Fruit fly (Drosophila melanogaster) whole organism, larva: ENCODE data around the gene Pgant5.

Experiments
- noc ChIP-seq: fragments of 200-800 bp; sonication (Bioruptor generic); optimal IDR thresholded peaks from 3 replicates; lab custom pipeline; 2019; ENCODE audit warnings: missing biosample characterization, mild to moderate bottlenecking, missing genetic modification characterization, moderate library complexity

Pgant5 gene

DNA sequence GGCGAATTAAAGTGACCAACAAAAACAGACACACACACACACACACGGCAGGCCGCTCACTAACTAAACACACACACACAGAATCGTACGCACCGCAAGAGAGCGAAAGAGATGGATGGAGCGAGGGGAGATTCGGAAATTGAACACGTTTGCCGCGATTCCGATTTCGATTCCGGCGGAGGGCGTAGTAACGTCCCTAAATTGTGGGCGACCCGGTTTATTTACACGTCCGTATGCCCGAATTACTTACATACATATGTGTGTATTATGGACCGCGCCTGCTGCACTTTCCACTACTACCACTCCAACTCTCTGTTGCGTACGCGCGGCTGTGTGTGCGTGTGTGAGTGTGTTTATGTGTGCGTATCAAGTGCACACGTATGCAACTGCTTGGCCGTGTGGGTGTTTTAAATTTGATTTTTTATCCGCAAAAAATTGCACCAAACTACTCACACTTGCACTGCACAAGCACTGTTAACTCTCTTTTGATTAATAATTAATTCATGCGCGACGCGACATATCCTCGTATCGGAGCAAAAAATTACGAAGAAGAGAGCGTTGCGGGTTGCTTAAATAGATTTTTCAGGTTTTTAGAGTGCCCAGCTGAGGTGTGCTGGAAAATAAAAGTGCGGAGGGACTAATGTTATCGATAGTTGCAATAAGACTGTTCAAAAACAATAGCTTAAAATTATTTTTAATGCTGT, at the start of gene Pgant5:
Gene Pgant5 (minus strand): TSS at position 601 of the 704 bp plus-strand sequence.
- peak; percentile 51 for TF ChIP-seq noc (tag; lab: Kevin White, UChicago)

DNA sequence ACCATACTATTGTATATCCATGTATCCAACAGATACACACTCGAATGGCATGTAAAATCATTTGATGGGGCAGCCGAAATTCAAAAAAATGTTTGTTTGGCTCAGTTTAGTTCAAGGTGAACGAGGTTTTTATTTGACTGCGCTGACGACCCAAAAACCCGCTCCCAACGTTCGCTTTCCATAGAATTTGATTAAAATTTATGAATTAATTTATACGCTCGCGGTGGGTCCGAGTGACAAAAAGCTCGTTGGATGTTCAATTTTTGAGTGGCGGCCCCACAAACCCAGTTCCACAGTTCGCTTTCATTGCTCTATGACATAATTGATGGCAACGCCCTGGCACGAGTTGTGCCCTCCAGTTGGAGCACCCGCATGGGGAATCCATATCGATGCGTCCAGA, 26.2 kb upstream of the Pgant5 start:
- TF ChIP-seq noc (tag; lab: Kevin White, UChicago) = no peak

DNA sequence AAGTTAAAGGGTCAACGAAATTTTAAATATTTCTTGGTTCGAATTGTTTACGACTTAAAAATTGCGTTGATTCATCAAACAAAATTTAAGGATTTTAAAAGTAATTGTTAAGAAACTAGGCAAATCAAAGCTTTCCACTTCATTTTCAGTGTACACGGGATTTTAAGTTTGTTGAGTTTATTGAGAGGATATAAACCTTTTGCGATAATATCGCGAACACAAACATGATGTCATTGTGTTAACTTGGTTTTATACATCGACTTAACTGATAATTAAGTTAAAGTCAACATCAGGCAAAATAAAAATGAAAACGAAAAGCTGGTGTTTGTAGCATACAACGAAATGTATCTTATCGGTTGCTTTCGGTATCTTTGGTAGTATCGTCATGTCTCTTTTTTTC, 23.7 kb upstream of the Pgant5 start:
- no peak for TF ChIP-seq noc (tag; lab: Kevin White, UChicago)

DNA sequence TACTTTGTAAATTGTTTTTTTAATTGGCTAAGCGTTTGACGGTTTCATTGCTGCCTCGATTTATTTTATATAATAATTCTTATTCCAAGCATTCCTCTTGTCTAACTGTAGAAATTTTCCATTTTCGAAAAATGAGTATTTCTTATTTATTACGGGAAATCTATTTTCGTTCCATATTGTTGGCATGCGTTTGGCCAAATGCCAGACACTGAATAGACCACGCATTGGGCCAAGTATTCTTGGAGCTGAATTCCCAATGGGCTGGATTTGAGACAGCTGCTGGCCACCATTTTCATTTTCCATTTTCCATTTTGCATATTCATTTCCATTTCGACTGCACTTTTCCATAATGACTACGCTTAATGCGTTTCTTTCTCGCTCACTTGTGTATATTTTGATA, 23.1 kb upstream of the Pgant5 start:
- no peak for TF ChIP-seq noc (tag; lab: Kevin White, UChicago)

DNA sequence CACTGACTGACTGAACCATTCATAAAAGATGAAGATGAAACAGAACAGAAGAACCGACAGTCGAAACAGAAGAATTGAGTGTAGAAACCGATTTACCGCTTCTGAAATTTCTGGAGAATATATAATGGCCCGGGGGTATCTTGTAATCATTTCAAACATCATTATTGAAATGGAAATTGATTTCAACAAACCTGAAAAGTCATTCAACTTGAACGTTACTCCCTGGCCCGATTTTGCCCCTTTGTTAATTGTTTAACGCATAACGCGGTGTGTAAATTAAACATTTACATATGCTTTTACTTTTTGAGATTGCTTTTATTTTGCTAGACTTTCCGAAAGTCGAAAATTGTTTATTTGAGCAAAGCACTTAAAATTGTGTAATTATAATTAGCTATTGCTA, 21.5 kb upstream of the Pgant5 start:
- TF ChIP-seq noc (tag; lab: Kevin White, UChicago) = no peak

DNA sequence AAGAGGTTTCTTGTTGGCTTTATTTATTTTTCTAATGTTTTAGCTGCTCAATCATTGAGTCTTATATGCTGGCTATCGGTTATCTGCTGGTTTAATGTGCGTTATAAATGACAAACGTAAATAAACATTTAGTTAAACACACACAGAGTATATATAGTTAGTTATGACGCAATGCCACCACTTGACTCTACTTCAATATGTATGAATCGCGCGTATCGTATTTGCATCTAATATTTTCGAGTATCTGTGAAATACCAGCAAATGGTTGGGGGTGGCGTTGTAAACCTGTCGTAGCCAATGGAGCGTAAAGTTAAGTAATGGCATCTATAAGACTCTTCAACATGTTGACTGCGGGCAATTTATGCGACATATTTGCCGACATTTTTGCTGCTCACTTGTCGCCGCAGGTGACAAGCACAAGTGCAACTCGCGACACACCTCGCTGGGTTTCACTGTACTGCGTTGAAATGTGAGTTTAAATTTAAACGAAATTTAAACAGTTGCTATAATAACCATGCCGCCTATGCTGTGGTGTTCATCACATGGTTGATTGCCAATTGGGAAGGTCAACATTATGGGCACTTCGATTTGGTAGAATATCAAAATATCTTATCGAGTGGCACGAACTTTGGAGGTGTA, 20.2 kb upstream of the Pgant5 start:
- TF ChIP-seq noc (tag; lab: Kevin White, UChicago) = no peak

DNA sequence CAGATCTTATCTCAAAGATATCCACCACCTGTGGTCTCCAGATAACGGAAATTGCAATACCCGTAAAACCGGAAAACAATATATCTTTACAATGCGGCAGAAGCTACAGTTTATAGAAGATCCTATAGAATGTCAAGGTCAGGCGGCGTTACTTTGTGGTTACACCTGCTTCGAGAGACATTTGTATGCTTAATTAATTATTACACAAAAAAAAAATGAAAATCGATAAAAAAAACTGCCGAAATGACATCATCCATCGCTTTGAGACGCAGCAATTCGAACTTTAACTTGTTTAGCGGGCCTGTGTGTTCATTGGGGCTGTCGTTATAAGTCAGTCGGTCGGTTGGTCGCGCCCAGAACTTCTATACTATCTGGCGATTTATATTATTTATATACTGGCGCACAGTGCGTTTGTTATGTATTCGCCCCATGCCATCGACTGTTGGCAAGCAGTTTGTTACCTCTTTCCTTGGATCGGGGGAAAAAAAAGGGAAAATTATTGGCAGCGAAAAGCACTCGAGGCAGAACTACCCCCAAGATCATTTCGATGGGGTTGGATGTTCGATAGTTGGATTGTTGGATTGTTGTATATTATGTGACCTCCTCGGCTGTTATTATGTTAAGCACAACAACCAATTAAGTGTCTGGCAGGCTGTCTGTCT, 18.0 kb upstream of the Pgant5 start:
- no peak for TF ChIP-seq noc (tag; lab: Kevin White, UChicago)

DNA sequence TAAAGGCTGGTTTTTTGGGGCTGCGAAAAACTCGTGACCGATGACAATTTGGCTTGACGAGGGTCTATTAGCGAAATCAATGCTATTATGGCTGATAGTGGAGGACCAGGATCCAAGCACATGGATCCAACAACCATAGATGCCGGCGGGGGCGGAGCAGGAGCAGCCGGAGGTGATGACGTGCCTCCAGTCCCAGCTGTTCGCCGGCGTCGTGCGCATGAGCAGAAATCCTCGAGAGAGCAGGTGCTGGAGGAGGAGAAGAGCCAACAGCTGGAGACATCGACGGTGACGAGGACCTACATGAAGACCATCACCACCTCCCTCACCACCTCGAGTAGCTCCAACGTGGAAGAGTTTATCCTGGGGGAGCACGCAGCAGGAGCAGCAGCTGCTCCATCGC, 15.7 kb upstream of the Pgant5 start:
- TF ChIP-seq noc (tag; lab: Kevin White, UChicago) = no peak

DNA sequence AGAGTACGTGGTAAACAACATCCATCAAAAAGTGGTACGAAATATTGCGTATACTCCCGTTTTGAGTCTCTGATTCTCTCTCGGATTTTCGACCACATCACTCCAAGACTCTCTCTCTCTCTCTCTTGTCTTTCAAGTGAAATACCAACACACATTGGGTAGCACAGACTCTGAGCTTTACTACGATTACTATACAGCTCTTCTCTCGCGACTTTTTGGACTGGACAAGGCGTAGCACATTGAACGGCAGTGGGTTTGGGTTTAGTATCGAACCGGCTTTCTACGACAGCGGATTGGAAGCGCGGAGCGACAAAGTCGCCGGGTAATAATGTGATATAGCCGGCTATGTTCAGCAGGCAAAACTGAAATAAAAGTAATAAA, 14.9 kb upstream of the Pgant5 start:
- TF ChIP-seq noc (tag; lab: Kevin White, UChicago) = peak; percentile 86

DNA sequence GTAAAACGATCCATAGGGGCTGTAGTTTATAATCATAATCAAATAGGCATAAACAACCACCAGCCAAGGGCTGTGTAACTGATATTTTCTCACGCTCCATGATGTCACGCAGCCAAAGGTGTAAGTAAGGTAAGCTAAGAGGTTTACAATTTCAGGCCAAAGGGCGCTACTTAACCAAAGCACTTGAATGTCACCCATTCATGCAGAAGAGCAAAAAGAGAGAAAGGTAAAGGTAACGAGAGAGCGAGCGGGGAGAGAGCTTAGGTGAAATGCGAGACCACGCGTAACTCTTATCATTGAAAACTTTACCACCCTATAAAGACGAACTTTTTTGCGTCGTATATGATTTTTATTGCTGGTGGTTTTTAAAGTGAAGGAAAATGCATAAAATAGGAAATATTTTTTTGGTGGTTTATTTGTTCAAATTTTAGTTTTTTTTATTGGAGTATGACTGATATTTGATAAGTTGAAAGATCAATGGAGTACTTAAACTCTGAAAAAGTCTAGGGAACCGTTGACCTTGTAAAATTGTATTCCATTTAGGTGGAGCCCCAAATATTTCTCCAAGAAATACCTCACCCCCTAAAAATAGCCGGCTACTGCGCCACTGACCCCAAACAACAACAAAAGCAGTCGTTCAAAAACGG, 14.4 kb upstream of the Pgant5 start:
- TF ChIP-seq noc (tag; lab: Kevin White, UChicago) = peak; percentile 100

DNA sequence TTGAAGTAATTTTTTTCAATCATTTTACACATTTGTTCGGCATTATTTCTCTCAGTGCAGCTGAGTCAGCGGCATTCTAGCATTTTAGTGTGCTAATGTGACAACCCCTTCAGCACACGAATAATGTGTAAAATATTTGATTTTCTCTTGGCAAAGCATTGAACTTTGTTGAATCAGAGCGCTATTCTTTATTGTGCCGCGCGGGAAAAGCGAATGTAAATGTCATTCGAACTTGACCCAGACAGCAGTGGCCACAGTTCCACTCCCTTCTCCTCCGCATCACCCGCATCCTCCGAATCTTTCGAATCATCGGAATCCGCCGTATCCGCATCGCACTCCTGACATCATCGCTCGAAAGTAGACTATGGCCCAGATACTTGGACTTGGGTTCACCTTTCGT, 10.3 kb upstream of the Pgant5 start:
- no peak for TF ChIP-seq noc (tag; lab: Kevin White, UChicago)

DNA sequence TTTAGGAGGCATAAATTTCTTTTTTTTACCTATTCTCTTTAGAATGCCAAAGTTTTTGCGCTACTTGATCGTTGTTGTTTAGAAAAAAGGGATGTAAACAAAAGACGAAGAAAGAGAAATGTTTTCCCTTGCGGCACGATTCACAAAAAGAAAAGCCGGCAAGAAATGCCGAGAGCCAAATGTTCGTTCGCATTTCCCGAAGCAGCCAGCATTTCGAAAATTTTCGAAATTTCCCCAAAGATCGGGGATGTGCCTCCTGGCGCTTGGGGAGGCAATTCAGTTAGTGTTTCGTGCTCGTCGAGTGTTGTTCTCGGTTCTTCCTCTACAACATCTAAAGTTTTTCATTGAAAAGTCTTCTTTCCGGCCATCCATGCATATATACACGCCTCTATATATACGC, 7.2 kb upstream of the Pgant5 start, which contains the start of gene Msp300:
Gene Msp300 (plus strand): TSS at position 301 of the 400 bp plus-strand sequence.
- no peak for TF ChIP-seq noc (tag; lab: Kevin White, UChicago)

DNA sequence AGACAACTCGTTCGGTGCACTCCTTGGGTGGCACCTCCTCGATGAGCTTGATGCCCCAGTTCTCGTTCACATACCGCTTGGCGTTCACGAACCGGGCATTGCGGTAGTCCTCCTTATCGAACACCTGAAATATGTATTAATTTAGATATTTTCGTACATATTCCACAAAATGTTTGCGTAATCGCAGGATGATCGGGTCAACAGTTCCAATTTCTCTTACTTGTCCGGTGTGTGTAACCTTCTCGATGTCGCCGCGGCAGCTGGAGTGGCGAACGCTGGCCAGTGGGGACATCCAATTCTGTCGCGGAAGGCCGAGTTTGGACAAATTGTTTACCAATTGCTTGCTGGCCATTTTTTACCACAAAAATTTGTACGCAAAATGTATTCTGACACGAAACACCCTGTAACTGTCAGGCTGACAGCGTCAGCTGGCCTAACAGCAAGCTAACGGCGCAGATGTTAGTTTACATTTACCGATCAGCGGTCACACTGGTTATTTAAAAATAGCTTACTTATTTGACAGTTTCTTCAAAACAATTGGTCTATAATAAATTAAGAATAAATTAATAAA, 6.5 kb upstream of the Pgant5 start, which contains the start of gene ND-13A:
Gene ND-13A (minus strand): TSS at position 499 of the 571 bp plus-strand sequence.
- no peak for TF ChIP-seq noc (tag; lab: Kevin White, UChicago)

DNA sequence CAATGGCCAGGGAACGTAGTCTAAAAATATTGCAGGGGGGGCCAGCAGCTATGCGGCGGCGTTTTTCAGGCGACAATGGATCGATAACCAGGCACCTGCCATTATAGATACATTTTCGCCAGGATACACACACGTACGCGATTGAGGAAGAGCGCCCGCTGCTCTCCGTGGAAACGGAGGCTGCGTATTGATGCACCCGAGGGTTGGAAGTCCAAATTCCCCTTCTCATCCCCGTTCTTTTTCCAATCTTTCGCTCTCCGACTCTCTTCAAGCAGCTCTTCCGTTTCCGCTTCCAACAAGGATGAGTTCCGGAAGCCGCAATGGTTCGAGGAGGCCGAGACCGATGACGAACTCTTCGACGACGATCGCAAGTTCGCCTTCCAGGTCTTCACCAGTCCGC, 3.4 kb upstream of the Pgant5 start:
- no peak for TF ChIP-seq noc (tag; lab: Kevin White, UChicago)

DNA sequence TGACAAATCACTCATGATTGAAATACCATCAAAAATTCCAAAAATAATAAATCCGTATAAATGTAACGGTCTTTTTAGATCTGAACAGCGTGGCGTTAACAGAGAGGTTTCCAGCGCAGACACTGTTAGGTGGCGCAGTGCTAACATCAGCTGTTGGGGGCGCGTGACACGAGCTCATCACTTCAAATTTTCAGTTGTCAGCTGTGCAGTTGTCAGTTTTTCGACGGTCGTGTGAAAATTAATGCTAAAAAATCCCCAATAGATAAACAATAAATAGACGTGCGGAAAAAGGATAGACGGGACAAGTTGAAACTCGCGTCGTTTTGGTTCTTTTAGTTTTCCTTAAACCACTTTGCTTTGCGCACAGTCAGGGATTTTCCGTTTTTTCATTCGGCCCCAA, 2.8 kb upstream of the Pgant5 start, which contains the start of gene CG4230:
Gene CG4230 (plus strand): TSS at position 6 of the 400 bp plus-strand sequence.
- peak; percentile 36 for TF ChIP-seq noc (tag; lab: Kevin White, UChicago)
